Worm (Caenorhabditis elegans) whole organism, late embryonic: ENCODE data around the gene fbxb-61.

Source experiments
- C38D4.7 ChIP-seq: fragments of 200-800 bp; sonication (Bioruptor generic); optimal IDR thresholded peaks from 2 replicates; lab custom pipeline; 2018; ENCODE audit warnings: mild to moderate bottlenecking, missing genetic modification characterization, moderate library complexity, missing compliant biosample characterization
- K02D7.2 ChIP-seq: sonication (generic microtip); optimal IDR thresholded peaks from 2 replicates; lab custom pipeline; 2017; ENCODE audit warnings: mild to moderate bottlenecking, missing genetic modification characterization, missing compliant biosample characterization
- T23F11.4 ChIP-seq: fragments of 200-800 bp; sonication (Bioruptor generic); optimal IDR thresholded peaks from 2 replicates; lab custom pipeline; 2018; ENCODE audit warnings: mild to moderate bottlenecking, missing genetic modification characterization, missing compliant biosample characterization
- Y22D7AL.16 ChIP-seq: sonication (generic microtip); optimal IDR thresholded peaks from 2 replicates; lab custom pipeline; 2016; ENCODE audit warnings: missing genetic modification characterization, missing compliant biosample characterization
- ahr-1 ChIP-seq: sonication (generic microtip); optimal IDR thresholded peaks from 2 replicates; lab custom pipeline; 2016; ENCODE audit warnings: missing genetic modification characterization, missing compliant biosample characterization
- ama-1 ChIP-seq: fragments of 150-350 bp; optimal IDR thresholded peaks from 2 replicates; lab custom pipeline; 2014
- ceh-18 ChIP-seq: sonication (generic microtip); optimal IDR thresholded peaks from 2 replicates; lab custom pipeline; 2016; ENCODE audit warnings: missing genetic modification characterization, missing compliant biosample characterization
- ceh-2 ChIP-seq: sonication (generic microtip); optimal IDR thresholded peaks from 2 replicates; lab custom pipeline; 2016; ENCODE audit warnings: missing genotype, missing genetic modification characterization, missing compliant biosample characterization
- ceh-24 ChIP-seq: sonication (generic microtip); optimal IDR thresholded peaks from 2 replicates; lab custom pipeline; 2016; ENCODE audit warnings: mild to moderate bottlenecking, missing genetic modification characterization, missing compliant biosample characterization
- ceh-30 ChIP-seq: fragments of 150-350 bp; optimal IDR thresholded peaks from 2 replicates; lab custom pipeline; 2014; ENCODE audit warnings: missing biosample characterization, missing genetic modification characterization
- ceh-31 ChIP-seq: sonication (generic microtip); optimal IDR thresholded peaks from 2 replicates; lab custom pipeline; 2016; ENCODE audit warnings: missing genetic modification characterization, missing compliant biosample characterization
- ceh-34 ChIP-seq: sonication (generic microtip); optimal IDR thresholded peaks from 2 replicates; lab custom pipeline; 2016; ENCODE audit warnings: mild to moderate bottlenecking, missing genetic modification characterization, missing compliant biosample characterization
- ceh-45 ChIP-seq: fragments of 200-800 bp; sonication (Bioruptor generic); IDR thresholded peaks from 2 replicates; pipeline ENCODE4 v1.3.6; 2022; ENCODE audit warnings: missing genetic modification reagents, missing genetic modification characterization, missing compliant biosample characterization
- dmd-4 ChIP-seq: sonication (generic microtip); optimal IDR thresholded peaks from 2 replicates; lab custom pipeline; 2016; ENCODE audit warnings: borderline replicate concordance, missing genetic modification characterization, missing compliant biosample characterization
- dve-1 ChIP-seq: sonication (generic microtip); optimal IDR thresholded peaks from 2 replicates; lab custom pipeline; 2017; ENCODE audit warnings: antibody characterized with exemption, mild to moderate bottlenecking, missing genetic modification characterization, missing compliant biosample characterization
- elt-2 ChIP-seq: sonication (generic microtip); optimal IDR thresholded peaks from 2 replicates; lab custom pipeline; 2016; ENCODE audit warnings: missing genetic modification reagents, missing genetic modification characterization, missing compliant biosample characterization
- ets-4 ChIP-seq: sonication (generic microtip); optimal IDR thresholded peaks from 2 replicates; lab custom pipeline; 2016; ENCODE audit warnings: missing genetic modification characterization, missing compliant biosample characterization
- fax-1 ChIP-seq: sonication (generic microtip); optimal IDR thresholded peaks from 2 replicates; lab custom pipeline; 2016; ENCODE audit warnings: missing genotype, missing genetic modification characterization, missing compliant biosample characterization
- hlh-13 ChIP-seq: fragments of 200-800 bp; sonication (Bioruptor generic); optimal IDR thresholded peaks from 2 replicates; lab custom pipeline; 2018; ENCODE audit warnings: mild to moderate bottlenecking, missing genetic modification characterization, missing compliant biosample characterization
- hlh-30 ChIP-seq: sonication (generic microtip); optimal IDR thresholded peaks from 2 replicates; lab custom pipeline; 2017; ENCODE audit warnings: antibody characterized with exemption, missing genetic modification characterization, missing compliant biosample characterization; ENCODE audit not compliant: insufficient read depth
- hlh-6 ChIP-seq: sonication (generic microtip); optimal IDR thresholded peaks from 2 replicates; lab custom pipeline; 2016; ENCODE audit warnings: missing genotype, missing genetic modification characterization, missing compliant biosample characterization
- lim-6 ChIP-seq: sonication (generic microtip); optimal IDR thresholded peaks from 2 replicates; lab custom pipeline; 2016; ENCODE audit warnings: missing genetic modification characterization, missing compliant biosample characterization
- lin-11 ChIP-seq: fragments of 200-800 bp; sonication (Bioruptor generic); optimal IDR thresholded peaks from 2 replicates; lab custom pipeline; 2018; ENCODE audit warnings: mild to moderate bottlenecking, missing genetic modification characterization, missing compliant biosample characterization
- madf-2 ChIP-seq: sonication (generic microtip); optimal IDR thresholded peaks from 2 replicates; lab custom pipeline; 2017; ENCODE audit warnings: missing genetic modification characterization, missing compliant biosample characterization
- nfya-1 ChIP-seq: sonication (generic microtip); optimal IDR thresholded peaks from 2 replicates; lab custom pipeline; 2017; ENCODE audit warnings: missing genetic modification characterization, mild to moderate bottlenecking, missing compliant biosample characterization, antibody characterized with exemption, moderate library complexity
- npax-4 ChIP-seq: sonication (generic microtip); optimal IDR thresholded peaks from 2 replicates; lab custom pipeline; 2016; ENCODE audit warnings: missing genetic modification characterization, missing compliant biosample characterization
- odd-2 ChIP-seq: sonication (generic microtip); optimal IDR thresholded peaks from 2 replicates; lab custom pipeline; 2017; ENCODE audit warnings: antibody characterized with exemption, mild to moderate bottlenecking, missing genetic modification characterization, missing compliant biosample characterization
- pha-2 ChIP-seq: sonication (generic microtip); optimal IDR thresholded peaks from 2 replicates; lab custom pipeline; 2017; ENCODE audit warnings: mild to moderate bottlenecking, missing genetic modification characterization, missing compliant biosample characterization
- pqm-1 ChIP-seq: sonication (generic microtip); optimal IDR thresholded peaks from 2 replicates; lab custom pipeline; 2016; ENCODE audit warnings: missing genetic modification characterization, missing compliant biosample characterization
- pros-1 ChIP-seq: fragments of 150-350 bp; optimal IDR thresholded peaks from 2 replicates; lab custom pipeline; 2014; ENCODE audit warnings: missing biosample characterization, missing genetic modification reagents, missing genetic modification characterization
- ref-2 ChIP-seq: sonication (generic microtip); optimal IDR thresholded peaks from 2 replicates; lab custom pipeline; 2016; ENCODE audit warnings: missing genetic modification characterization, missing compliant biosample characterization
- rnt-1 ChIP-seq: sonication (generic microtip); optimal IDR thresholded peaks from 2 replicates; lab custom pipeline; 2016; ENCODE audit warnings: missing genetic modification characterization, missing compliant biosample characterization
- syd-9 ChIP-seq: sonication (generic microtip); optimal IDR thresholded peaks from 2 replicates; lab custom pipeline; 2016; ENCODE audit warnings: mild to moderate bottlenecking, missing genetic modification characterization, moderate library complexity, missing compliant biosample characterization
- unc-42 ChIP-seq: sonication (generic microtip); optimal IDR thresholded peaks from 2 replicates; lab custom pipeline; 2016; ENCODE audit warnings: missing genotype, missing genetic modification characterization, missing compliant biosample characterization
- unc-55 ChIP-seq: sonication (generic microtip); optimal IDR thresholded peaks from 2 replicates; lab custom pipeline; 2017; ENCODE audit warnings: missing biosample characterization, missing genetic modification reagents, missing genetic modification characterization
- unc-86 ChIP-seq: sonication (generic microtip); optimal IDR thresholded peaks from 2 replicates; lab custom pipeline; 2016; ENCODE audit warnings: missing genetic modification characterization, missing compliant biosample characterization
- zip-5 ChIP-seq: sonication (generic microtip); optimal IDR thresholded peaks from 2 replicates; lab custom pipeline; 2016; ENCODE audit warnings: missing genetic modification characterization, missing compliant biosample characterization
- ztf-16 ChIP-seq: sonication (generic microtip); optimal IDR thresholded peaks from 2 replicates; lab custom pipeline; 2017; ENCODE audit warnings: missing genetic modification characterization, missing compliant biosample characterization

Gene fbxb-61

DNA sequence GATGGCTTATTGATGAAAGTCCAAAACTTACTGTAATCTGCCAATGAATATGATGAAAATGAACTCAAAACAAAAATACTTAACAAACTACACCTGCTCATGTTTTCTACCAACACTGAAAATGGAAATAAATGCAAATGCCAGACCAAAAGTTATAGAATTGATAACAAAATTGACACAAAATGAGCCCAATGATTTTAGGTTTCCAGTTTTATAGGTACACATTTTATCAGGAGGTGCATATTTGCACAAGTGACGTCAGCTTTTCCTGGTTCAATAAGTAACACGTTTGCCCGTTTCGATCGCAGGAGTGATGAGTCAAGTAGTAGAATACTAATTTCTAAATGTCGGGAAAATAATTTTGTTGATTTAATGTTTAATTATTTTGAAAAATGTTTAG, 7.2 kb upstream of the fbxb-61 start, which contains the start of gene F55C9.6:
F55C9.6 (minus strand) TSS at position 101 of the 400 bp plus-strand sequence.
- TF ChIP-seq ceh-31 (tag; lab: Kevin White, UChicago) (no peak), ama-1 (lab: Kevin White, UChicago) (no peak), rnt-1 (tag; lab: Kevin White, UChicago) (no peak), elt-2 (tag; lab: Kevin White, UChicago) (no peak), K02D7.2 (tag; lab: Kevin White, UChicago) (no peak), ztf-16 (tag; lab: Kevin White, UChicago) (no peak), madf-2 (no peak), hlh-6 (tag; lab: Kevin White, UChicago) (no peak), ceh-24 (no peak), unc-86 (tag; lab: Kevin White, UChicago) (no peak), zip-5 (tag; lab: Kevin White, UChicago) (no peak), ets-4 (tag; lab: Kevin White, UChicago) (no peak), unc-55 (GFP tag; lab: Kevin White, UChicago) (no peak), unc-42 (tag; lab: Kevin White, UChicago) (no peak), ceh-45 (GFP tag; lab: Robert Waterston, UW) (no peak), lim-6 (no peak)

DNA sequence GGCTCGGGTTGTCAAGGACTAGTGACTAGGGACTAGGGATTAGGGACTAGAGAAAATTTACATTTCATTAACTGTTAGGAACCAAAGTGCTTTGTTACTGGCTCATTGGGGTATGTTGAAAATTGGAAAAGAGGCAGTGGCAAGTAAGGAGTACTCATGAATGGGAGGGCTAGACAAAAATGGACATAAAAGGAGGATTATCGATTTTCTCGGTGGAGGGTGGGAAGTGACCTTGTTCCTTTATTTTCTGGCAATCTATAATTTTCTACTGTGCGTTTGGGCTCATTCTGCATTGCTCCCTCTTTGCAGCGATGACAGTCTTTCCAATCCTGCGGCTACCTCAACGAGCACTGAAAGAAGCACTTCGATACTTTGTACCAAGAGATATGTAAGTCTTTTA, 6.4 kb upstream of the fbxb-61 start, which contains the start of gene fbxb-60:
fbxb-60 (plus strand) TSS at position 301 of the 400 bp plus-strand sequence.
- TF ChIP-seq ahr-1 (no peak), T23F11.4 (GFP tag; lab: Kevin White, UChicago) (no peak), pha-2 (tag; lab: Kevin White, UChicago) (no peak), C38D4.7 (GFP tag; lab: Kevin White, UChicago) (no peak), ztf-16 (tag; lab: Kevin White, UChicago) (no peak), ceh-2 (tag; lab: Kevin White, UChicago) (no peak), hlh-30 (tag; lab: Kevin White, UChicago) (no peak), pros-1 (no peak), ceh-45 (GFP tag; lab: Robert Waterston, UW) (no peak), unc-55 (GFP tag; lab: Kevin White, UChicago) (no peak), Y22D7AL.16 (tag; lab: Kevin White, UChicago) (no peak), ceh-18 (tag; lab: Kevin White, UChicago) (no peak), ref-2 (tag; lab: Kevin White, UChicago) (no peak), unc-86 (tag; lab: Kevin White, UChicago) (no peak), ceh-30 (tag; lab: Kevin White, UChicago) (no peak), syd-9 (tag; lab: Kevin White, UChicago) (no peak), hlh-6 (tag; lab: Kevin White, UChicago) (no peak), ceh-34 (tag; lab: Kevin White, UChicago) (no peak), ceh-31 (tag; lab: Kevin White, UChicago) (no peak), hlh-13 (GFP tag; lab: Kevin White, UChicago) (no peak)

DNA sequence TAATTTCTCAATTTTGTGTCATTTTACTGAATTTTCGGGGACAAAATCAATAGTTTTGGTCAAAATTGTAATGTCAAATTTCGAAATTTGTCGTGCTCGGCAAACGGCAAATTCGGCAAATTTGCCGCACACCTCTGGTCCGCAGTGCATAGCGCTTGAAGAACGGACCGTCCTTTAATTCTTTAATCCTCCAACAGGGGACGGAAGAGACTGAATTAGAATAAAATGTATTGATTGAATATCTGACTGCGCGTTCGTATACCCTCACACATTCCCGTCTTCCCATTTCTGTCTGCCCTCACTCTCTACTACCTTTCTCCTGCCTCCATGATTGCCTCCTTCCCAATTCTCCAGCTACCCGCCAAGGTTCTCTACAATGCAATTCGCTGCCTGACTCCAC, 4.7 kb upstream of the fbxb-61 start, which contains the start of gene F55C9.14:
F55C9.14 (plus strand) TSS at position 301 of the 400 bp plus-strand sequence.
- no peak for TF ChIP-seq K02D7.2 (tag; lab: Kevin White, UChicago)
- no peak for TF ChIP-seq npax-4 (tag; lab: Kevin White, UChicago)
- no peak for TF ChIP-seq lin-11 (tag; lab: Kevin White, UChicago)
- TF ChIP-seq lim-6 = no peak
- TF ChIP-seq ceh-31 (tag; lab: Kevin White, UChicago) = no peak
- TF ChIP-seq ceh-18 (tag; lab: Kevin White, UChicago) = no peak
- no peak for TF ChIP-seq C38D4.7 (GFP tag; lab: Kevin White, UChicago)
- TF ChIP-seq dmd-4 (tag; lab: Kevin White, UChicago) = no peak
- no peak for TF ChIP-seq dve-1 (tag; lab: Kevin White, UChicago)
- no peak for TF ChIP-seq ceh-34 (tag; lab: Kevin White, UChicago)
- TF ChIP-seq T23F11.4 (GFP tag; lab: Kevin White, UChicago) = no peak
- no peak for TF ChIP-seq hlh-6 (tag; lab: Kevin White, UChicago)
- TF ChIP-seq nfya-1 (tag; lab: Kevin White, UChicago) = no peak
- TF ChIP-seq madf-2 = no peak
- TF ChIP-seq pqm-1 (tag; lab: Kevin White, UChicago) = no peak
- no peak for TF ChIP-seq fax-1 (tag; lab: Kevin White, UChicago)
- TF ChIP-seq ahr-1 = no peak
- no peak for TF ChIP-seq odd-2 (tag; lab: Kevin White, UChicago)
